Worm (Caenorhabditis elegans) whole organism, L1 larva: ENCODE measurements around the gene fipr-7.

Source experiments
- C34B4.2 ChIP-seq: sonication (generic microtip); optimal IDR thresholded peaks from 2 replicates; lab custom pipeline; 2017; ENCODE audit warnings: mild to moderate bottlenecking, missing genetic modification characterization, missing compliant biosample characterization
- F16B12.6 ChIP-seq: fragments of 150-350 bp; optimal IDR thresholded peaks from 2 replicates; lab custom pipeline; 2014; ENCODE audit warnings: missing biosample characterization, missing genetic modification characterization
- aha-1 ChIP-seq: fragments of 150-350 bp; optimal IDR thresholded peaks from 2 replicates; lab custom pipeline; 2014; ENCODE audit warnings: missing biosample characterization, missing genetic modification characterization
- aly-2 ChIP-seq: fragments of 150-350 bp; optimal IDR thresholded peaks from 2 replicates; lab custom pipeline; 2014; ENCODE audit warnings: missing biosample characterization, missing genetic modification characterization
- blmp-1 ChIP-seq: fragments of 150-350 bp; optimal IDR thresholded peaks from 2 replicates; lab custom pipeline; 2014; ENCODE audit warnings: missing biosample characterization, missing genetic modification characterization
- ceh-63 ChIP-seq: fragments of 200-800 bp; sonication (Bioruptor generic); optimal IDR thresholded peaks from 2 replicates; lab custom pipeline; 2018; ENCODE audit warnings: mild to moderate bottlenecking, missing genetic modification characterization, missing compliant biosample characterization
- ceh-8 ChIP-seq: fragments of 200-800 bp; sonication (Bioruptor generic); optimal IDR thresholded peaks from 2 replicates; lab custom pipeline; 2018; ENCODE audit warnings: mild to moderate bottlenecking, missing genetic modification characterization, moderate library complexity, missing compliant biosample characterization
- efl-1 ChIP-seq, 4 experiments: fragments of 150-350 bp; optimal IDR thresholded peaks in 3 of 4; peaks in 1 of 4; 1 replicate in 1 of 4; 2 replicates in 3 of 4; lab custom pipeline; 2014; ENCODE audit warnings: missing biosample characterization in 2 of 4, missing genetic modification characterization in 2 of 4, missing genetic modification reagents in 2 of 4
- fkh-10 ChIP-seq: sonication (generic microtip); optimal IDR thresholded peaks from 2 replicates; lab custom pipeline; 2017; ENCODE audit warnings: missing biosample characterization, missing genetic modification reagents, missing genetic modification characterization
- fkh-4 ChIP-seq: sonication (generic microtip); optimal IDR thresholded peaks from 2 replicates; lab custom pipeline; 2016; ENCODE audit warnings: missing compliant biosample characterization, missing genetic modification characterization, borderline replicate concordance
- grh-1 ChIP-seq: fragments of 200-800 bp; sonication (Bioruptor generic); IDR thresholded peaks from 2 replicates; pipeline ENCODE4 v1.3.6; 2022; ENCODE audit warnings: missing genetic modification reagents, missing genetic modification characterization, missing compliant biosample characterization
- hpl-2 ChIP-seq: fragments of 150-350 bp; optimal IDR thresholded peaks from 2 replicates; lab custom pipeline; 2014; ENCODE audit warnings: missing biosample characterization, missing genetic modification reagents, missing genetic modification characterization
- irx-1 ChIP-seq: sonication (generic microtip); optimal IDR thresholded peaks from 2 replicates; lab custom pipeline; 2016; ENCODE audit warnings: missing genetic modification characterization, missing compliant biosample characterization
- isw-1 ChIP-seq: fragments of 200-800 bp; sonication (Bioruptor generic); IDR thresholded peaks from 2 replicates; pipeline ENCODE4 v1.3.6; 2022; ENCODE audit warnings: missing genetic modification characterization, missing compliant biosample characterization
- lin-13 ChIP-seq: fragments of 150-350 bp; optimal IDR thresholded peaks from 2 replicates; lab custom pipeline; 2014; ENCODE audit warnings: missing biosample characterization, missing genetic modification reagents, missing genetic modification characterization
- lin-14 ChIP-seq: fragments of 200-800 bp; sonication (Bioruptor generic); optimal IDR thresholded peaks from 2 replicates; lab custom pipeline; 2018; ENCODE audit warnings: mild to moderate bottlenecking, missing genetic modification characterization, moderate library complexity, missing compliant biosample characterization
- lsy-2 ChIP-seq, 2 experiments: fragments of 150-350 bp; optimal IDR thresholded peaks; 2 replicates each; lab custom pipeline; 2014; ENCODE audit warnings: missing biosample characterization in 2 of 2, missing genetic modification characterization in 2 of 2
- mdl-1 ChIP-seq, 2 experiments: fragments of 150-350 bp; optimal IDR thresholded peaks; 2 replicates each; lab custom pipeline; 2014 to 2017; ENCODE audit warnings: missing biosample characterization in 2 of 2, missing genetic modification characterization in 2 of 2, inconsistent platforms in 1 of 2
- mep-1 ChIP-seq: fragments of 150-350 bp; optimal IDR thresholded peaks from 2 replicates; lab custom pipeline; 2014; ENCODE audit warnings: missing biosample characterization, missing genetic modification characterization
- nhr-11 ChIP-seq: fragments of 150-350 bp; optimal IDR thresholded peaks from 2 replicates; lab custom pipeline; 2014; ENCODE audit warnings: missing biosample characterization, missing genetic modification characterization
- nhr-19 ChIP-seq: fragments of 200-800 bp; sonication (Bioruptor generic); conservative IDR thresholded peaks from 2 replicates; pipeline ENCODE4 v1.3.6; 2022; ENCODE audit warnings: missing genetic modification characterization, missing compliant biosample characterization
- nhr-28 ChIP-seq: fragments of 150-350 bp; optimal IDR thresholded peaks from 2 replicates; lab custom pipeline; 2014; ENCODE audit warnings: missing biosample characterization, missing genetic modification characterization
- nhr-71 ChIP-seq: sonication (generic microtip); optimal IDR thresholded peaks from 2 replicates; lab custom pipeline; 2016; ENCODE audit warnings: mild to moderate bottlenecking, missing genetic modification characterization, moderate library complexity, missing compliant biosample characterization
- nhr-76 ChIP-seq: sonication (generic microtip); optimal IDR thresholded peaks from 2 replicates; lab custom pipeline; 2017; ENCODE audit warnings: missing biosample characterization, missing genetic modification characterization
- nhr-84 ChIP-seq: sonication (generic microtip); optimal IDR thresholded peaks from 2 replicates; lab custom pipeline; 2017; ENCODE audit warnings: missing biosample characterization, missing genetic modification characterization
- nhr-85 ChIP-seq: sonication (generic microtip); peaks from one replicate; lab custom pipeline; 2016; ENCODE audit warnings: missing genetic modification characterization, inconsistent platforms, missing compliant biosample characterization
- snu-23 ChIP-seq: sonication (generic microtip); optimal IDR thresholded peaks from 2 replicates; lab custom pipeline; 2016; ENCODE audit warnings: missing genetic modification characterization, missing compliant biosample characterization
- sox-4 ChIP-seq: sonication (generic microtip); optimal IDR thresholded peaks from 2 replicates; lab custom pipeline; 2016; ENCODE audit warnings: missing genetic modification characterization, missing compliant biosample characterization
- sup-37 ChIP-seq: fragments of 200-800 bp; sonication (Bioruptor generic); optimal IDR thresholded peaks from 2 replicates; lab custom pipeline; 2018; ENCODE audit warnings: mild to moderate bottlenecking, missing genetic modification characterization, missing compliant biosample characterization
- swsn-7 ChIP-seq: sonication (generic microtip); optimal IDR thresholded peaks from 2 replicates; lab custom pipeline; 2016; ENCODE audit warnings: missing genetic modification characterization, missing compliant biosample characterization
- unc-130 ChIP-seq: fragments of 150-350 bp; optimal IDR thresholded peaks from 2 replicates; lab custom pipeline; 2017; ENCODE audit warnings: missing biosample characterization, missing genetic modification characterization, inconsistent platforms
- unc-86 ChIP-seq: sonication (generic microtip); optimal IDR thresholded peaks from 2 replicates; lab custom pipeline; 2016; ENCODE audit warnings: missing genetic modification characterization, missing compliant biosample characterization
- unc-98 ChIP-seq: fragments of 200-800 bp; sonication (Bioruptor generic); IDR thresholded peaks from 2 replicates; pipeline ENCODE4 v1.3.6; 2022; ENCODE audit warnings: missing genetic modification characterization, missing compliant biosample characterization
- ztf-11 ChIP-seq, 2 experiments: sonication (generic microtip); optimal IDR thresholded peaks; 2 replicates each; lab custom pipeline; 2016 to 2017; ENCODE audit warnings: missing genetic modification characterization in 2 of 2, missing biosample characterization in 1 of 2, missing compliant biosample characterization in 1 of 2

fipr-7 gene

ce11 chrV:10216724-10217123 lies 12.9 kb upstream of the fipr-7 start, which contains the start of gene ZK856.14:
ZK856.14 (plus strand) TSS chrV:10217024.
- TF ChIP-seq unc-130 (tag; lab: Kevin White, UChicago) = no peak
- no peak for TF ChIP-seq mdl-1 (tag; optimal IDR thresholded peaks at IDR 0.05; lab: Kevin White, UChicago)
- TF ChIP-seq nhr-84 (tag; lab: Kevin White, UChicago) = no peak
- no peak for TF ChIP-seq grh-1
- TF ChIP-seq swsn-7 (tag; lab: Kevin White, UChicago) = no peak
- no peak for TF ChIP-seq lin-14 (GFP tag; lab: Kevin White, UChicago)
- TF ChIP-seq C34B4.2 (tag; lab: Kevin White, UChicago) = no peak

ce11 chrV:10220605-10221004 lies 9.0 kb upstream of the fipr-7 start, which contains the start of gene C12D8.13:
C12D8.13 (minus strand) TSS chrV:10220705.
- TF ChIP-seq sox-4 (tag; lab: Kevin White, UChicago) (no peak), irx-1 (tag; lab: Kevin White, UChicago) (no peak), ztf-11 (tag; optimal IDR thresholded peaks at IDR 0.05; lab: Kevin White, UChicago) (no peak), isw-1 (no peak), lsy-2 (tag; optimal IDR thresholded peaks at IDR 0.05; lab: Kevin White, UChicago) (no peak), nhr-85 (tag; lab: Kevin White, UChicago) (no peak), sup-37 (GFP tag; lab: Kevin White, UChicago) (no peak), ceh-63 (no peak)

- TF ChIP-seq fkh-10 (no peak), nhr-76 (tag; lab: Kevin White, UChicago) (no peak), nhr-28 (no peak), fkh-4 (tag; lab: Kevin White, UChicago) (no peak), nhr-19 (GFP tag; lab: Robert Waterston, UW) (no peak), mep-1 (tag; lab: Kevin White, UChicago) (no peak), lin-13 (GFP tag; lab: Kevin White, UChicago) (no peak), F16B12.6 (tag; lab: Kevin White, UChicago) (no peak), aha-1 (tag; lab: Kevin White, UChicago) (no peak), snu-23 (GFP tag; lab: Kevin White, UChicago) (no peak), lin-14 (GFP tag; lab: Kevin White, UChicago) (no peak), nhr-11 (tag; lab: Kevin White, UChicago) (no peak), ceh-8 (GFP tag; lab: Kevin White, UChicago) (no peak), ztf-11 (tag; optimal IDR thresholded peaks at IDR 0.05; lab: Kevin White, UChicago) (no peak), aly-2 (tag; lab: Kevin White, UChicago) (no peak), unc-98 (GFP tag; lab: Robert Waterston, UW) (no peak)
Observed at ce11 chrV:10221317-10221716, 8.3 kb upstream of the fipr-7 start, which contains the start of the genes fipr-5 and fipr-9. fipr-5 (minus strand) TSS chrV:10221417. fipr-9 (plus strand) TSS chrV:10221662.

- TF ChIP-seq unc-86 (tag; lab: Kevin White, UChicago) (no peak), mdl-1 (tag; optimal IDR thresholded peaks at IDR 0.05; lab: Kevin White, UChicago) (no peak), irx-1 (tag; lab: Kevin White, UChicago) (no peak), aha-1 (tag; lab: Kevin White, UChicago) (no peak), ceh-8 (GFP tag; lab: Kevin White, UChicago) (no peak), lin-13 (GFP tag; lab: Kevin White, UChicago) (no peak), snu-23 (GFP tag; lab: Kevin White, UChicago) (no peak), nhr-85 (tag; lab: Kevin White, UChicago) (no peak), nhr-71 (tag; lab: Kevin White, UChicago) (no peak), ceh-63 (no peak), sup-37 (GFP tag; lab: Kevin White, UChicago) (no peak), efl-1 (optimal IDR thresholded peaks at IDR 0.05; lab: Kevin White, UChicago) (no peak), efl-1 (GFP tag; optimal IDR thresholded peaks at IDR 0.05 in 1 of 2; lab: Kevin White, UChicago) (no peak), blmp-1 (tag; lab: Kevin White, UChicago) (no peak), hpl-2 (GFP tag; lab: Kevin White, UChicago) (no peak), sox-4 (tag; lab: Kevin White, UChicago) (no peak), mep-1 (tag; lab: Kevin White, UChicago) (no peak), lin-14 (GFP tag; lab: Kevin White, UChicago) (no peak)
Observed at ce11 chrV:10222007-10222406, 7.6 kb upstream of the fipr-7 start, which contains the start of gene C12D8.20. C12D8.20 (plus strand) TSS chrV:10222307.
